Fruit fly (Drosophila melanogaster): ENCODE measurements around the gene chb.
A peak's percentile ranks its signal among the peaks of the same experiment; 100 is the strongest.

Gene chb

DNA sequence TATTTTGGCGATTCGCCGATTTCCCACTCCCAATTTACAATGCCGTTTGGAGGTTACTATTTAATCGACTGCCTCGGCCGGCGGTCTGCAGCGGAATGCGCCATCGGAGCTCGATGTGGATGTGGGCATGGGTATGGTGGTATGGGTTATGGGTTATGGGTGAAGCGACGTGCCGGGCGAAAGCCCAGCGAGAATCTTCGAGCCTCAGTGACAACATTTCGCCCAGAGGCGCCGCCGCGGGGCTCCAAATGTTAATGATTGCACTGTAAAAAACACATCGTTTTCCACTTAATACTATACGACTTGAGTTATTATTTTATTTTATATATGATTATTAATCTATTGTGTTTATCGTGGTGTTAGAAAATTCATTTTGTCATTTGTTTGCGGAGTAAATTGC lies 27.9 kb downstream of the chb start (continued):
- TF ChIP-seq Eip93F (GFP tag; optimal IDR thresholded peaks at IDR 0.05) (no peak), CG11294 (GFP tag; IDR thresholded peaks at IDR 0.05) (0 out of 2 replicates have a peak, but pooled peaks have one; percentile 29), CG31627 (GFP tag; optimal IDR thresholded peaks at IDR 0.05) (no peak), Hr38 (GFP tag; optimal IDR thresholded peaks at IDR 0.05) (no peak), net (GFP tag; optimal IDR thresholded peaks at IDR 0.05) (no peak), esn (GFP tag; optimal IDR thresholded peaks at IDR 0.05) (peak; percentile 12), pdm3 (GFP tag; optimal IDR thresholded peaks at IDR 0.05) (no peak), Blimp-1 (GFP tag; optimal IDR thresholded peaks at IDR 0.05) (no peak), CG16779 (tag; optimal IDR thresholded peaks at IDR 0.05) (no peak), CG6808 (GFP tag; optimal IDR thresholded peaks at IDR 0.05) (peak; percentile 4), eg (GFP tag; IDR thresholded peaks at IDR 0.05) (peak; percentile 26; the same call in 1 of the 3 replicates), CG3919 (GFP tag; optimal IDR thresholded peaks at IDR 0.05) (no peak), CG8119 (GFP tag; IDR thresholded peaks at IDR 0.05) (peak; percentile 49; the same call in 2 of the 3 replicates), CG4318 (GFP tag; optimal IDR thresholded peaks at IDR 0.05) (peak; percentile 5), CG10631 (GFP tag; optimal IDR thresholded peaks at IDR 0.05) (no peak)

DNA sequence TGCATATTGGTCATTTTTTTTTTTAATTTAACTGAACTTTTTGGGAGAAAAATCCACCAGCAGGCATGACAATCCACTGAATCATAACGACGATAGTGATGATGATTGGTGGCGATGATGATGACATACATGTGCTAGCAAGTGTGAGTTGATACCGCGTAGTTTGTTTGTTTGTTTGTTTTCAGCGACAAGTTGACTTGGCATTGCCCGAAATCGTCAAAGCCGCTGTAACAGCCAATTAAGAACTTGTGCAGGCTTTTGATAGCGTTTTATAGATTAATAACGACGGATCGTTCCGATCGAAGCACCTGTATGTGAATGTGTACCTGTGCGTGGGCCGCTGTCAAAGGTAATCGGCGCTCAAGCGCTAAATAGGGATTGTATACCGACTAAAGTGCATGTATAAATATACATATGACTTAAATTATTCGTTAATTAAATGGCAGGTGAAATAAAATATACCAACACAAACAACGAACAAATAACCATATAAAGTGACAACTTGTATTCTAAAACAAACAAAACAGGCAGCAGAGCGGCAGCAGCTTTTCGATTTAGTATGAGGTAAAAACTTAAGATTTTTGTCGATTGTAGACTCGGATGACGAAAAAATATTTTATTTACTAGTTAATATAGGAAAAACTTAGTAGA lies 28.7 kb downstream of the chb start:
- no peak for TF ChIP-seq Sox15 (GFP tag; optimal IDR thresholded peaks at IDR 0.05)
- TF ChIP-seq fkh (GFP tag; optimal IDR thresholded peaks at IDR 0.05): peak; percentile 73

DNA sequence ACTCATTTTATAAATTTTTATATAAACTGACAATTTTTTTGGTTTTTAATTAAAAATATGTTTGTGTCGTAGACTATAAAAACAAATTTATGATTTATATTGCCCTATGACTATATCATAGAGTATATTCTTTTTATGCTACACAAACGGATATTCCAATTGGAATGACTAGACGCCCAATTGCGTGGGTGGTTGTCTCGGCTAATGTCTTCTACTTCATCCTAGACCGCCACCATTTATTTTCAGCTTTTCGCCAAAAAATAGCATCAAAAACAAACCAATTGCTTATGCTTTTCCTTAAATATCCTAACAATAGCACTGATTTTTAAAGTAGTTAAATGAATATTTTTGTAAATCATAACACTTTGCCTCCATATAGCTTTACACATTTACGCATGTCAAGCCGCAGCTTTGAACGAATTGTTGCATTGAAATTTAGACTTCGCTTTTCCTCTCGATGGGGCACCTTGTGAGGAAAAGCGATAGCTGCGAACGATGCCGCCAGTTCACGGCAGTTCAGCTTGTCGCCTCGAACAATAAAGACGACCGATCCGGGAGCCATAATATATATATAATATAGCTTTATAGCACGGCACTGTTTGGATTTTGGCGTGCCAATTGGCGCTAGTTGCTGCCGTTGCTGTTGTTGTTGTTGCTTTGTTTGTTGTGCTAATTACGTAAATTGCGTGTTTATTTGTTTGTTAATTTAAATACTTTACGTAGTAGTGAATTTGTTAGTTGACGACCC lies 29.6 kb downstream of the chb start:
- TF ChIP-seq fd85E (GFP tag; optimal IDR thresholded peaks at IDR 0.05): no peak
- no peak for TF ChIP-seq Eip93F (GFP tag; optimal IDR thresholded peaks at IDR 0.05)
- TF ChIP-seq ss (GFP tag; optimal IDR thresholded peaks at IDR 0.05): no peak
- no peak for TF ChIP-seq eg (GFP tag; IDR thresholded peaks at IDR 0.05)
- no peak for TF ChIP-seq CG1621 (tag; optimal IDR thresholded peaks at IDR 0.05)
- TF ChIP-seq CG16779 (tag; optimal IDR thresholded peaks at IDR 0.05): peak; percentile 10
- TF ChIP-seq CG6163 (GFP tag; IDR thresholded peaks at IDR 0.05): no peak
- no peak for TF ChIP-seq Hr38 (GFP tag; optimal IDR thresholded peaks at IDR 0.05)
- no peak for TF ChIP-seq CG10631 (GFP tag; optimal IDR thresholded peaks at IDR 0.05)
- TF ChIP-seq Lpt (GFP tag; optimal IDR thresholded peaks at IDR 0.05): peak; percentile 5
- TF ChIP-seq lz (GFP tag; optimal IDR thresholded peaks at IDR 0.05): no peak
- no peak for TF ChIP-seq CG9139 (GFP tag; optimal IDR thresholded peaks at IDR 0.05)
- TF ChIP-seq CG6808 (GFP tag; optimal IDR thresholded peaks at IDR 0.05): no peak
- TF ChIP-seq CG6854 (GFP tag; optimal IDR thresholded peaks at IDR 0.05): no peak
- no peak for TF ChIP-seq Sox14 (GFP tag; optimal IDR thresholded peaks at IDR 0.05)
- TF ChIP-seq CG32006 (GFP tag; optimal IDR thresholded peaks at IDR 0.05): no peak
- TF ChIP-seq CG8119 (GFP tag; IDR thresholded peaks at IDR 0.05): peak; percentile 40; the same call in 1 of the 3 replicates
- no peak for TF ChIP-seq acj6 (GFP tag; optimal IDR thresholded peaks at IDR 0.05)
- no peak for TF ChIP-seq pdm3 (GFP tag; optimal IDR thresholded peaks at IDR 0.05)
- no peak for TF ChIP-seq CG8632 (GFP tag; optimal IDR thresholded peaks at IDR 0.05)
- TF ChIP-seq vri (GFP tag; optimal IDR thresholded peaks at IDR 0.05): peak; percentile 30
- peak; percentile 82 for TF ChIP-seq Eip78C (GFP tag)
- no peak for TF ChIP-seq spab (GFP tag; optimal IDR thresholded peaks at IDR 0.05)
- TF ChIP-seq cyc (GFP tag; optimal IDR thresholded peaks at IDR 0.05): no peak
- no peak for TF ChIP-seq Hr4 (GFP tag; optimal IDR thresholded peaks at IDR 0.05)
- TF ChIP-seq dac (GFP tag; optimal IDR thresholded peaks at IDR 0.05): no peak
- TF ChIP-seq CG8319 (GFP tag; optimal IDR thresholded peaks at IDR 0.05): no peak
- no peak for TF ChIP-seq Eip75B (GFP tag; optimal IDR thresholded peaks at IDR 0.05)
- TF ChIP-seq CG6276 (GFP tag; optimal IDR thresholded peaks at IDR 0.05): no peak
- no peak for TF ChIP-seq Sox15 (GFP tag; optimal IDR thresholded peaks at IDR 0.05)
- TF ChIP-seq fd59A (GFP tag; optimal IDR thresholded peaks at IDR 0.05): no peak
- no peak for TF ChIP-seq Smox (GFP tag; optimal IDR thresholded peaks at IDR 0.05)
- no peak for TF ChIP-seq CG6792 (GFP tag; optimal IDR thresholded peaks at IDR 0.05)
- no peak for TF ChIP-seq CG31627 (GFP tag; optimal IDR thresholded peaks at IDR 0.05)
- TF ChIP-seq Ets96B (tag; optimal IDR thresholded peaks at IDR 0.05): no peak
- peak; percentile 75 for TF ChIP-seq svp (GFP tag)
- TF ChIP-seq CG7368 (GFP tag; optimal IDR thresholded peaks at IDR 0.05): no peak
- no peak for TF ChIP-seq dsx (GFP tag; optimal IDR thresholded peaks at IDR 0.05; ENCODE audit: poor library complexity, severe bottlenecking)

Measured in whole organism, prepupa.